Worm (Caenorhabditis elegans) whole organism, early embryonic: ENCODE data around the gene srw-43.

ENCODE experiments used
- F13C5.2 ChIP-seq: sonication (generic microtip); optimal IDR thresholded peaks from 2 replicates; lab custom pipeline; 2017; ENCODE audit warnings: mild to moderate bottlenecking, missing genetic modification characterization, inconsistent platforms, missing compliant biosample characterization
- ama-1 ChIP-seq: fragments of 150-350 bp; optimal IDR thresholded peaks from 2 replicates; lab custom pipeline; 2014
- ceh-13 ChIP-seq: fragments of 200-800 bp; sonication (Bioruptor generic); optimal IDR thresholded peaks from 2 replicates; lab custom pipeline; 2018; ENCODE audit warnings: mild to moderate bottlenecking, missing genetic modification characterization, missing compliant biosample characterization
- ets-7 ChIP-seq: sonication (generic microtip); optimal IDR thresholded peaks from 2 replicates; lab custom pipeline; 2016; ENCODE audit warnings: missing genotype, missing genetic modification characterization, missing compliant biosample characterization
- flt-1 ChIP-seq: fragments of 200-800 bp; sonication (Bioruptor generic); IDR thresholded peaks from 2 replicates; pipeline ENCODE4 v1.3.6; 2022; ENCODE audit warnings: missing genetic modification characterization, missing compliant biosample characterization
- hnd-1 ChIP-seq: sonication (generic microtip); optimal IDR thresholded peaks from 2 replicates; lab custom pipeline; 2016; ENCODE audit warnings: missing genetic modification characterization, missing compliant biosample characterization
- scrt-1 ChIP-seq: fragments of 200-800 bp; sonication (Bioruptor generic); IDR thresholded peaks from 2 replicates; pipeline ENCODE4 v1.3.6; 2022; ENCODE audit warnings: missing genetic modification characterization, missing compliant biosample characterization
- sea-1 ChIP-seq: fragments of 200-800 bp; sonication (Bioruptor generic); conservative IDR thresholded peaks from 2 replicates; pipeline ENCODE4 v1.3.6; 2022; ENCODE audit warnings: missing genetic modification characterization, missing compliant biosample characterization
- tbx-11 ChIP-seq: fragments of 200-800 bp; sonication (Bioruptor generic); IDR thresholded peaks from 2 replicates; pipeline ENCODE4 v1.3.6; 2022; ENCODE audit warnings: missing genetic modification characterization, missing compliant biosample characterization

DNA sequence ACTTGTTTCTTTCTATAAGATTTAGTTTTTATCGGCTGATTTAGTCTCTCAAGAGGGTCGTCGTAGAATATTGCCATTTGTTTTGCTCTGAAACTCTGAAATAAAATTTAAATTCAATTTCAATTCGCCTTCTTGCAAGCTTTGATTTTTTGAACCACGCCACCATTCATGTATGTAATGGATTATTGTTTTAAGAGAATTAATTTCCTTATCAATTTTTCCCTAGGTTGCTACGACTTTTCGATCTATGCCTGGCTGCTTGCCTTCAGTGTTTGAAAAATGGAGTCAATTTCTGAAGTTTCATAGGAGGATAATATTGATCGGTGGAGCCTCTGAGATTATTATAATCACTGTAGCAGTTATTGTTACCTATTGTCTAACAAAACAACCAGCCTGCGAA is 49.7 kb downstream of the srw-43 start, which contains the start of the genes clec-38 and clec-34:
- TF ChIP-seq ceh-13 (GFP tag; lab: Kevin White, UChicago) (no peak), ets-7 (no peak), sea-1 (no peak), flt-1 (GFP tag; lab: Robert Waterston, UW) (no peak), tbx-11 (GFP tag; lab: Robert Waterston, UW) (no peak), F13C5.2 (no peak), ama-1 (lab: Kevin White, UChicago) (no peak), scrt-1 (GFP tag; lab: Robert Waterston, UW) (no peak), hnd-1 (tag; lab: Kevin White, UChicago) (no peak)
